Worm (Caenorhabditis elegans) whole organism, L3 larva: ENCODE results near the gene txdc-9.

Source experiments
- R02D3.7 ChIP-seq: fragments of 150-350 bp; optimal IDR thresholded peaks from 2 replicates; lab custom pipeline; 2014; ENCODE audit warnings: missing biosample characterization, missing genetic modification characterization
- ZK546.5 ChIP-seq: sonication (generic microtip); optimal IDR thresholded peaks from 2 replicates; lab custom pipeline; 2017; ENCODE audit warnings: missing biosample characterization, missing genetic modification characterization
- aly-2 ChIP-seq: fragments of 150-350 bp; optimal IDR thresholded peaks from 2 replicates; lab custom pipeline; 2014; ENCODE audit warnings: missing biosample characterization, missing genetic modification characterization
- ama-1 ChIP-seq: fragments of 150-350 bp; optimal IDR thresholded peaks from 2 replicates; lab custom pipeline; 2018
- ceh-16 ChIP-seq: sonication (generic microtip); optimal IDR thresholded peaks from 2 replicates; lab custom pipeline; 2017; ENCODE audit warnings: missing biosample characterization, missing genetic modification characterization
- ceh-28 ChIP-seq: fragments of 150-350 bp; optimal IDR thresholded peaks from 2 replicates; lab custom pipeline; 2014; ENCODE audit warnings: missing biosample characterization, missing genetic modification reagents, missing genetic modification characterization
- ceh-82 ChIP-seq: fragments of 150-350 bp; optimal IDR thresholded peaks from 2 replicates; lab custom pipeline; 2014; ENCODE audit warnings: missing biosample characterization, missing genetic modification characterization
- ceh-9 ChIP-seq: sonication (generic microtip); optimal IDR thresholded peaks from 2 replicates; lab custom pipeline; 2018; ENCODE audit warnings: missing biosample characterization, missing genetic modification characterization
- egl-27 ChIP-seq: sonication (generic microtip); optimal IDR thresholded peaks from 4 replicates; lab custom pipeline; 2017; ENCODE audit warnings: missing biosample characterization, missing genetic modification reagents, missing genetic modification characterization
- egl-5 ChIP-seq: fragments of 150-350 bp; optimal IDR thresholded peaks from 2 replicates; lab custom pipeline; 2017; ENCODE audit warnings: missing biosample characterization, missing genetic modification reagents, missing genetic modification characterization, inconsistent platforms
- elt-1 ChIP-seq: fragments of 150-350 bp; optimal IDR thresholded peaks from 2 replicates; lab custom pipeline; 2014; ENCODE audit warnings: missing biosample characterization, missing genetic modification characterization
- elt-2 ChIP-seq: sonication (generic microtip); optimal IDR thresholded peaks from 2 replicates; lab custom pipeline; 2016; ENCODE audit warnings: missing genetic modification reagents, mild to moderate bottlenecking, missing genetic modification characterization, missing compliant biosample characterization
- elt-3 ChIP-seq, 3 experiments: fragments of 150-350 bp in 1 of 3; sonication (generic microtip) in 2 of 3; optimal IDR thresholded peaks; 2 replicates in 2 of 3; 4 replicates in 1 of 3; lab custom pipeline; 2014 to 2017; ENCODE audit warnings: missing biosample characterization in 3 of 3, missing genetic modification characterization in 3 of 3
- fos-1 ChIP-seq: fragments of 150-350 bp; optimal IDR thresholded peaks from 2 replicates; lab custom pipeline; 2014; ENCODE audit warnings: missing biosample characterization, missing genetic modification characterization
- hmg-11 ChIP-seq: sonication (generic microtip); optimal IDR thresholded peaks from 2 replicates; lab custom pipeline; 2016; ENCODE audit warnings: missing genetic modification characterization, missing compliant biosample characterization
- jun-1 ChIP-seq: fragments of 150-350 bp; optimal IDR thresholded peaks from 2 replicates; lab custom pipeline; 2014; ENCODE audit warnings: missing biosample characterization, missing genetic modification reagents, missing genetic modification characterization
- lin-15B ChIP-seq: fragments of 150-350 bp; optimal IDR thresholded peaks from 2 replicates; lab custom pipeline; 2014; ENCODE audit warnings: missing biosample characterization, missing genetic modification characterization
- lin-39 ChIP-seq: fragments of 150-350 bp; optimal IDR thresholded peaks from 2 replicates; lab custom pipeline; 2018; ENCODE audit warnings: missing biosample characterization, missing genetic modification reagents, missing genetic modification characterization
- lsy-12 ChIP-seq: sonication (generic microtip); optimal IDR thresholded peaks from 2 replicates; lab custom pipeline; 2016; ENCODE audit warnings: mild to moderate bottlenecking, missing genetic modification characterization, missing compliant biosample characterization
- mdl-1 ChIP-seq: fragments of 150-350 bp; optimal IDR thresholded peaks from 2 replicates; lab custom pipeline; 2014; ENCODE audit warnings: missing biosample characterization, missing genetic modification characterization
- mml-1 ChIP-seq: fragments of 150-350 bp; sonication (generic microtip); optimal IDR thresholded peaks from 3 replicates; lab custom pipeline; 2014; ENCODE audit warnings: missing biosample characterization, missing genetic modification characterization
- nfya-1 ChIP-seq: sonication (generic microtip); optimal IDR thresholded peaks from 2 replicates; lab custom pipeline; 2017; ENCODE audit warnings: missing genetic modification characterization, mild to moderate bottlenecking, missing compliant biosample characterization, antibody characterized with exemption, moderate library complexity; ENCODE audit not compliant: insufficient read depth
- nhr-11 ChIP-seq: fragments of 150-350 bp; optimal IDR thresholded peaks from 2 replicates; lab custom pipeline; 2014; ENCODE audit warnings: missing biosample characterization, missing genetic modification characterization
- nhr-12 ChIP-seq: fragments of 150-350 bp; optimal IDR thresholded peaks from 2 replicates; lab custom pipeline; 2014; ENCODE audit warnings: missing biosample characterization, missing genetic modification characterization
- nhr-23 ChIP-seq: fragments of 150-350 bp; optimal IDR thresholded peaks from 2 replicates; lab custom pipeline; 2014; ENCODE audit warnings: missing biosample characterization, missing genetic modification reagents, missing genetic modification characterization
- nhr-237 ChIP-seq: fragments of 150-350 bp; optimal IDR thresholded peaks from 2 replicates; lab custom pipeline; 2014; ENCODE audit warnings: missing biosample characterization, missing genetic modification characterization
- nhr-25 ChIP-seq: sonication (generic microtip); optimal IDR thresholded peaks from 2 replicates; lab custom pipeline; 2017; ENCODE audit warnings: missing biosample characterization, missing genetic modification characterization
- nhr-28 ChIP-seq: fragments of 150-350 bp; optimal IDR thresholded peaks from 2 replicates; lab custom pipeline; 2014; ENCODE audit warnings: missing biosample characterization, missing genetic modification characterization
- nhr-43 ChIP-seq: sonication (generic microtip); optimal IDR thresholded peaks from 2 replicates; lab custom pipeline; 2016; ENCODE audit warnings: mild to moderate bottlenecking, missing genetic modification characterization, missing compliant biosample characterization; ENCODE audit not compliant: poor library complexity, severe bottlenecking
- nhr-76 ChIP-seq: fragments of 150-350 bp; sonication (generic microtip); optimal IDR thresholded peaks from 5 replicates; lab custom pipeline; 2014; ENCODE audit warnings: missing biosample characterization, missing genetic modification characterization
- nhr-77 ChIP-seq: fragments of 150-350 bp; optimal IDR thresholded peaks from 2 replicates; lab custom pipeline; 2014; ENCODE audit warnings: missing biosample characterization, missing genetic modification characterization
- pha-4 ChIP-seq: fragments of 150-350 bp; optimal IDR thresholded peaks from 2 replicates; lab custom pipeline; 2014; ENCODE audit warnings: missing biosample characterization, missing genetic modification reagents, missing genetic modification characterization
- pqm-1 ChIP-seq: fragments of 150-350 bp; optimal IDR thresholded peaks from 2 replicates; lab custom pipeline; 2017; ENCODE audit warnings: missing biosample characterization, missing genetic modification characterization, inconsistent platforms
- sea-2 ChIP-seq: fragments of 150-350 bp; sonication (generic microtip); optimal IDR thresholded peaks from 4 replicates; lab custom pipeline; 2014; ENCODE audit warnings: missing biosample characterization, missing genetic modification reagents, missing genetic modification characterization
- skn-1 ChIP-seq: fragments of 150-350 bp; optimal IDR thresholded peaks from 2 replicates; lab custom pipeline; 2014; ENCODE audit warnings: missing biosample characterization, missing genetic modification characterization
- snpc-4 ChIP-seq: fragments of 150-350 bp; optimal IDR thresholded peaks from 2 replicates; lab custom pipeline; 2014; ENCODE audit warnings: missing biosample characterization, missing genetic modification characterization
- tbx-2 ChIP-seq: sonication (generic microtip); optimal IDR thresholded peaks from 2 replicates; lab custom pipeline; 2016; ENCODE audit warnings: mild to moderate bottlenecking, missing genetic modification characterization, missing compliant biosample characterization
- ztf-4 ChIP-seq: fragments of 150-350 bp; optimal IDR thresholded peaks from 2 replicates; lab custom pipeline; 2014; ENCODE audit warnings: missing biosample characterization, missing genetic modification characterization

txdc-9 gene

DNA sequence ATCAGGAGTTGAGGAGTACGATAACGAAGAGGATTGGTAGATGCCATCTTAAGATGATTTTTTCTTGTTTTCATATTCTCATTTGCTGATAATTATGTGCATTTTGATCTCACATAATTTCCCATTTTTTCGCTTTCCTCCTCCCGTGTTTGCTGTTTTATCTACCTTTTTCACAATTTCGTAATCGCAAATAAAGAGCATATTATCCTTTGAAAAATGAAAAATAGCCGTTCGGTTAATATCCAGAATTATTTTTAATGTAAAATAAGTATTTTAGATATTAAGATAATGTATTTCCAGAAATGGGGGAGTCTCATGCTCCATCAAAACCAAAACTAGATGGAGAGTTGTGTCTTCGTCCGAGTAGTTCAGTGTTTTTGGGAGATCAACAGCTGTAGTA, 961 bp downstream of the txdc-9 start, which contains the start of gene vps-16:
Gene vps-16 (plus strand): TSS at position 301 of the 400 bp plus-strand sequence.
- TF ChIP-seq nhr-76 (tag; lab: Kevin White, UChicago), result no peak
- TF ChIP-seq ama-1 (lab: Kevin White, UChicago), result no peak
- no peak for TF ChIP-seq tbx-2 (tag; lab: Kevin White, UChicago)
- no peak for TF ChIP-seq elt-2
- no peak for TF ChIP-seq pqm-1 (tag; lab: Kevin White, UChicago)
- no peak for TF ChIP-seq jun-1

DNA sequence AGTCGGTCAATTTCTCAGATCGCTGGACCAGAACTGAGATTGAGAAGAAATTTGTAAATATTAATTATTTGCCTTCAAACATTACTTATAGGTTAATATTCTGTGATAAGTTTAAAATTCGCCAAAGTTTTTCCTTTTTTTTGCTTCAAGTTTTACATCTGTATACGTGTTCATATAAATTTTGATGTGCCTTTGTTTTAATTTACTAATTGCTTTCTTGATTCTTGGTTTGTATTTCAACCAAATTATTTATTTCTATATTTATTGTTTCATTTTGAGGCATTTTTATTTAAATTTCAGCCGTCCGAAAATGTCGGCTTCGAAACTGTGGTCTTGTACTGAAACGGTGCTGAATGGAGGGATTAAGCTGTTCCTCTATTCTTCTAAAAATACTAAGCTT, 4.3 kb downstream of the txdc-9 start, which contains the start of gene C05D11.1:
Gene C05D11.1 (plus strand): TSS at position 301 of the 400 bp plus-strand sequence.
- TF ChIP-seq lin-15B (tag; lab: Kevin White, UChicago), result no peak
- no peak for TF ChIP-seq nhr-25
- no peak for TF ChIP-seq elt-3 (tag; optimal IDR thresholded peaks at IDR 0.05; lab: Kevin White, UChicago)
- TF ChIP-seq nhr-11 (tag; lab: Kevin White, UChicago), result no peak
- no peak for TF ChIP-seq nfya-1 (tag; lab: Kevin White, UChicago)
- no peak for TF ChIP-seq mml-1 (tag; lab: Kevin White, UChicago)
- TF ChIP-seq skn-1, result no peak
- TF ChIP-seq ZK546.5 (tag; lab: Kevin White, UChicago), result no peak
- no peak for TF ChIP-seq mdl-1

DNA sequence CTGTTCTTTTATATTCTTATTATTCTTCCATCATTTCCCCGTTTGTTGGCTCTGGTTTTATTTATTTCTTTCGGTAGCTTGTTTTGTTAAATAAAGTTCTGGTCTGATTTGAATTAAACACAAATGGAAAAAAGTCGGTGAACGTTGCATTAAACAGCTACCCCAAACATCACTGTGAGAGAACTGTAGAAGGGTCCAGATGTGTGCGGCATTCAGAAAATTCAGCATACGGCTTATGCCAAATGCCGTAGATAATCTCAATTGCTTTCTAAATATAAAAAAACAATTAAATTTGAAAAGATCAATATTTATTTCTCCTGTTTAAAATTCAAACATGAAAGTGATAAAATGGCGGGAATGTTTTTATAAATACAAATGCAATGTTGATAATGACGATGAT, 7.9 kb downstream of the txdc-9 start:
- TF ChIP-seq nhr-237 (tag; lab: Kevin White, UChicago), result no peak
- TF ChIP-seq mdl-1, result no peak
- no peak for TF ChIP-seq nhr-43
- no peak for TF ChIP-seq aly-2 (tag; lab: Kevin White, UChicago)
- no peak for TF ChIP-seq sea-2 (GFP tag; lab: Kevin White, UChicago)
- TF ChIP-seq egl-27 (tag; lab: Kevin White, UChicago), result no peak
- TF ChIP-seq ceh-9 (tag; lab: Kevin White, UChicago), result no peak
- no peak for TF ChIP-seq nhr-77 (tag; lab: Kevin White, UChicago)
- no peak for TF ChIP-seq nhr-11 (tag; lab: Kevin White, UChicago)
- no peak for TF ChIP-seq elt-2
- TF ChIP-seq, all 47 proteins: peak for 0

DNA sequence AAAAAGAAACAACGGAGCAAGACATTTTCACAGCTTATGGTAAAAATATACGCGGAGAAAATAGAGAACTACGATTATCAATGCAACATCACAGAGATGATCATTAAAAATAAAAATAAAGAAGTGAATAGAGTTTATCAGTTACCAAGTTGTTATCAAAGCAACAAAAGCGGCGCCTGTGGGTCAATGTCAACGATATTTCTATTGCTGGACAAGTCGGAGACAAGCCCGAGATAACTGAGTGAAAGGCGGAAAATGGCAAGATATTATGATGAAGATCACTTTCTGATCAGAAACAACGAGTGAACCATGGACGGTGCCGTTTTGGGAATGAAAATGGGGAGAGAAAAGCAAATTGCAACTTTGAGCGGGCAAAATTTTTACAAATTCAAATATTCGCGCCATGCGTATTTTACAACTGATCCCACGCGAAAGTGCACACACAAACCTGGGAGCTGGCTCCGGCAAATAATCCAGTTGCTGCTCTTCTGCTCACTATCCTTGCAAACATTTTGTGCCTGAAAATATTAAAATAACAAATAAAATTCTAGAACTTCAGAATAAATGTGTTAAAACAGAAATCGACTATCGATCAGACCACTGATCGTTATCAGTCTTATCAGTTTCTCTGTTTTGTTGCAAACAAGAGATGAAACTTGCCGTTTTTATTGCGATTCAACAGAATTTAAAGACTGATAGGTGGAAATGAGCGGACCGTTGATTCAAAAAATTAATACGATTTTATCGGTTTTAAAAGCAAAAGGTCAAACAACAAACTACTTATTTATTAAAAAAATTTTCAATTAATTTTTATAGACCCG, 10.5 kb downstream of the txdc-9 start, which contains the start of gene mel-32:
Gene mel-32 (minus strand): TSS at position 696 of the 821 bp plus-strand sequence.
- peak; percentile 22 for TF ChIP-seq ama-1 (lab: Kevin White, UChicago)
- no peak for TF ChIP-seq ceh-16
- no peak for TF ChIP-seq ZK546.5 (tag; lab: Kevin White, UChicago)
- no peak for TF ChIP-seq nhr-76 (tag; lab: Kevin White, UChicago)
- TF ChIP-seq pha-4 (tag; lab: Kevin White, UChicago), result peak; percentile 48
- TF ChIP-seq ceh-28 (tag; lab: Kevin White, UChicago), result peak; percentile 15
- TF ChIP-seq elt-2, result peak; percentile 84
- peak; percentile 67 for TF ChIP-seq pqm-1 (tag; lab: Kevin White, UChicago)
- TF ChIP-seq lin-15B (tag; lab: Kevin White, UChicago), result peak; percentile 16

DNA sequence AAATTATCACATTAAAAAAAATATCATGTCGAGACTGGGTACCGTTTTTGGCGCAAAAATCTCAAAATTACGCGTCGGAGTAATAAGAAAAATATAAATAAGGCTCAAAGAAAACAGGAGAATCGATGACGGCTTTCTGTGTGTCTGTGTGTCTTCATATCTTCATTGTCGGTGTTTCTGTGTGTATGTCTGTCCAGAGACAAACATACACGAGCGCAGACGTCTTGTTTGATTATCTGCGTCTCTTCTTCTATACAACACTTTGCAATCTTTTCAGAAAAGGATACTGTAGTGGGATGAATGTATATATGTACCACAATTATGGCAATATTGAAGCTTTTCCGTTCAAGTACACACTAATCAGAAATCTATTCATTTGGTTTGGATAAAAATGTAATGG, 12.4 kb downstream of the txdc-9 start, which contains the start of gene C05D11.13:
Gene C05D11.13 (minus strand): TSS at position 252 of the 400 bp plus-strand sequence.
- peak; percentile 86 for TF ChIP-seq pha-4 (tag; lab: Kevin White, UChicago)
- no peak for TF ChIP-seq ZK546.5 (tag; lab: Kevin White, UChicago)
- no peak for TF ChIP-seq ztf-4 (tag; lab: Kevin White, UChicago)
- TF ChIP-seq nhr-43, result peak; percentile 76
- peak; percentile 67 for TF ChIP-seq hmg-11 (tag; lab: Kevin White, UChicago)
- no peak for TF ChIP-seq nhr-28
- peak; percentile 45 for TF ChIP-seq nhr-25
- TF ChIP-seq pqm-1 (tag; lab: Kevin White, UChicago), result peak; percentile 33
- peak; percentile 65 for TF ChIP-seq nhr-23 (tag; lab: Kevin White, UChicago)
- TF ChIP-seq tbx-2 (tag; lab: Kevin White, UChicago), result peak; percentile 14
- no peak for TF ChIP-seq jun-1
- TF ChIP-seq nhr-12, result no peak
- peak; percentile 64 for TF ChIP-seq elt-2
- TF ChIP-seq egl-27 (tag; lab: Kevin White, UChicago), result no peak
- no peak for TF ChIP-seq lsy-12
- TF ChIP-seq lin-15B (tag; lab: Kevin White, UChicago), result peak; percentile 2
- TF ChIP-seq ama-1 (lab: Kevin White, UChicago), result peak; percentile 77
- peak; percentile 78 for TF ChIP-seq nfya-1 (tag; lab: Kevin White, UChicago)
- no peak for TF ChIP-seq mdl-1
- no peak for TF ChIP-seq elt-1 (tag; lab: Kevin White, UChicago)
- TF ChIP-seq lin-39 (tag; lab: Kevin White, UChicago), result peak; percentile 26
- TF ChIP-seq fos-1, result no peak
- no peak for TF ChIP-seq R02D3.7 (tag; lab: Kevin White, UChicago)
- no peak for TF ChIP-seq ceh-28 (tag; lab: Kevin White, UChicago)
- TF ChIP-seq nhr-77 (tag; lab: Kevin White, UChicago), result no peak
- peak; percentile 50 for TF ChIP-seq snpc-4 (tag; lab: Kevin White, UChicago)
- no peak for TF ChIP-seq egl-5
- TF ChIP-seq elt-3 (tag; optimal IDR thresholded peaks at IDR 0.05; lab: Kevin White, UChicago), result no peak
- TF ChIP-seq ceh-82 (tag; lab: Kevin White, UChicago), result no peak
- no peak for TF ChIP-seq aly-2 (tag; lab: Kevin White, UChicago)
